Worm (Caenorhabditis elegans): ENCODE measurements around the gene wdr-37.

ce11 chrIII:5624835-5625234, 25.0 kb upstream of the wdr-37 start, which contains the start of gene daf-4:
- TF ChIP-seq pha-4 (tag; optimal IDR thresholded peaks at IDR 0.05) (no peak), lin-13 (tag; optimal IDR thresholded peaks at IDR 0.05) (no peak), ceh-83 (GFP tag; optimal IDR thresholded peaks at IDR 0.05) (no peak), snpc-4 (tag; optimal IDR thresholded peaks at IDR 0.05) (no peak), elt-3 (tag; optimal IDR thresholded peaks at IDR 0.05) (no peak), unc-62 (GFP tag; optimal IDR thresholded peaks at IDR 0.05) (no peak), flh-1 (GFP tag; optimal IDR thresholded peaks at IDR 0.05) (no peak)

All from whole organism, mixed stage, embryonic.